Fruit fly (Drosophila melanogaster) whole organism, prepupa: ENCODE data around the gene Yp3.

ENCODE experiments used
- CG6163 ChIP-seq: fragments of 200-800 bp; sonication (Bioruptor generic); IDR thresholded peaks from 3 replicates; pipeline ENCODE4 v1.3.6; 2022; ENCODE audit warnings: missing biosample characterization, missing genetic modification characterization
- dac ChIP-seq: fragments of 200-800 bp; sonication (Bioruptor generic); optimal IDR thresholded peaks from 2 replicates; lab custom pipeline; 2017; ENCODE audit warnings: missing biosample characterization, mild to moderate bottlenecking, missing genetic modification characterization
- ss ChIP-seq, 2 experiments: fragments of 200-800 bp; sonication (Bioruptor generic); optimal IDR thresholded peaks; 2 replicates in 1 of 2; 3 replicates in 1 of 2; lab custom pipeline; 2017 to 2018; ENCODE audit warnings: mild to moderate bottlenecking in 2 of 2, missing biosample characterization in 2 of 2, missing genetic modification characterization in 2 of 2, moderate library complexity in 1 of 2

- TF ChIP-seq CG6163 (GFP tag; lab: Robert Waterston, UW) (no peak), ss (GFP tag; optimal IDR thresholded peaks at IDR 0.05; lab: Kevin White, UChicago) (no peak), dac (GFP tag; lab: Kevin White, UChicago) (no peak)
Observed at dm6 chrX:13752543-13753046, 6.8 kb upstream of the Yp3 start.
